Fruit fly (Drosophila melanogaster) whole organism, prepupa: Measurements from ENCODE around the gene Acp32CD.

Experiments
- CG10631 ChIP-seq: fragments of 200-800 bp; sonication (Bioruptor generic); optimal IDR thresholded peaks from 2 replicates; lab custom pipeline; 2016; ENCODE audit warnings: missing biosample characterization, missing genetic modification characterization
- CG10669 ChIP-seq: fragments of 200-800 bp; sonication (Bioruptor generic); optimal IDR thresholded peaks from 3 replicates; lab custom pipeline; 2018; ENCODE audit warnings: missing biosample characterization, mild to moderate bottlenecking, missing genetic modification characterization, moderate library complexity
- CG15336 ChIP-seq: fragments of 200-800 bp; sonication (Bioruptor generic); IDR thresholded peaks from 2 replicates; pipeline ENCODE4 v1.3.6; 2022; ENCODE audit warnings: missing biosample characterization, missing genetic modification characterization
- CG3032 ChIP-seq: fragments of 200-800 bp; optimal IDR thresholded peaks from 2 replicates; lab custom pipeline; 2019; ENCODE audit warnings: missing biosample characterization, mild to moderate bottlenecking, missing genetic modification characterization, moderate library complexity
- CG31627 ChIP-seq: fragments of 200-800 bp; sonication (Bioruptor generic); optimal IDR thresholded peaks from 3 replicates; lab custom pipeline; 2016; ENCODE audit warnings: missing biosample characterization, missing genetic modification characterization
- CG32006 ChIP-seq: fragments of 200-800 bp; sonication (Bioruptor generic); optimal IDR thresholded peaks from 3 replicates; lab custom pipeline; 2017; ENCODE audit warnings: missing biosample characterization, mild to moderate bottlenecking, missing genetic modification characterization
- CG34406 ChIP-seq: fragments of 200-800 bp; sonication (Bioruptor generic); optimal IDR thresholded peaks from 3 replicates; lab custom pipeline; 2016; ENCODE audit warnings: missing biosample characterization, missing genetic modification characterization
- CG6163 ChIP-seq: fragments of 200-800 bp; sonication (Bioruptor generic); IDR thresholded peaks from 3 replicates; pipeline ENCODE4 v1.3.6; 2022; ENCODE audit warnings: missing biosample characterization, missing genetic modification characterization
- CG6792 ChIP-seq: fragments of 200-800 bp; sonication (Bioruptor generic); optimal IDR thresholded peaks from 3 replicates; lab custom pipeline; 2016; ENCODE audit warnings: missing biosample characterization, missing genetic modification characterization
- CG8119 ChIP-seq: fragments of 200-800 bp; sonication (Bioruptor generic); IDR thresholded peaks from 3 replicates; pipeline ENCODE4 v1.3.6; 2022; ENCODE audit warnings: missing biosample characterization, missing genetic modification characterization
- CG8319 ChIP-seq: fragments of 200-800 bp; sonication (Bioruptor generic); optimal IDR thresholded peaks from 3 replicates; lab custom pipeline; 2016; ENCODE audit warnings: missing biosample characterization, missing genetic modification characterization
- Eip75B ChIP-seq: fragments of 200-800 bp; sonication (Bioruptor generic); optimal IDR thresholded peaks from 3 replicates; lab custom pipeline; 2016; ENCODE audit warnings: missing biosample characterization, missing genetic modification characterization
- Eip78C ChIP-seq: fragments of 200-800 bp; sonication (Bioruptor generic); peaks from one replicate; lab custom pipeline; 2016; ENCODE audit warnings: missing biosample characterization, missing genetic modification characterization
- Eip93F ChIP-seq: fragments of 200-800 bp; sonication (Bioruptor generic); optimal IDR thresholded peaks from 2 replicates; lab custom pipeline; 2016; ENCODE audit warnings: missing biosample characterization, mild to moderate bottlenecking, missing genetic modification characterization
- Ets21C ChIP-seq: fragments of 200-800 bp; sonication (Bioruptor generic); optimal IDR thresholded peaks from 3 replicates; lab custom pipeline; 2016; ENCODE audit warnings: missing biosample characterization, missing genetic modification characterization
- Hr39 ChIP-seq: fragments of 200-800 bp; sonication (Bioruptor generic); optimal IDR thresholded peaks from 2 replicates; lab custom pipeline; 2016; ENCODE audit warnings: missing biosample characterization, missing genetic modification characterization
- Hr4 ChIP-seq: fragments of 200-800 bp; sonication (Bioruptor generic); optimal IDR thresholded peaks from 3 replicates; lab custom pipeline; 2016; ENCODE audit warnings: missing biosample characterization, missing genetic modification characterization
- Sox14 ChIP-seq: fragments of 200-800 bp; sonication (Bioruptor generic); optimal IDR thresholded peaks from 3 replicates; lab custom pipeline; 2016; ENCODE audit warnings: missing biosample characterization, missing genetic modification characterization
- Sox15 ChIP-seq: fragments of 200-800 bp; sonication (Bioruptor generic); optimal IDR thresholded peaks from 3 replicates; lab custom pipeline; 2016; ENCODE audit warnings: missing biosample characterization, missing genetic modification characterization
- cyc ChIP-seq: fragments of 200-800 bp; sonication (Bioruptor generic); optimal IDR thresholded peaks from 3 replicates; lab custom pipeline; 2016; ENCODE audit warnings: missing biosample characterization, missing genetic modification characterization
- dsx ChIP-seq: fragments of 200-800 bp; optimal IDR thresholded peaks from 3 replicates; lab custom pipeline; 2019; ENCODE audit warnings: missing biosample characterization, mild to moderate bottlenecking, missing genetic modification characterization, moderate library complexity; ENCODE audit not compliant: poor library complexity, severe bottlenecking
- esn ChIP-seq: fragments of 200-800 bp; sonication (Bioruptor generic); optimal IDR thresholded peaks from 2 replicates; lab custom pipeline; 2016; ENCODE audit warnings: missing biosample characterization, mild to moderate bottlenecking, missing genetic modification characterization, moderate library complexity
- fd59A ChIP-seq: fragments of 200-800 bp; sonication (Bioruptor generic); optimal IDR thresholded peaks from 2 replicates; lab custom pipeline; 2017; ENCODE audit warnings: missing biosample characterization, mild to moderate bottlenecking, missing genetic modification characterization, missing genetic modification reagents
- fkh ChIP-seq: fragments of 200-800 bp; sonication (Bioruptor generic); optimal IDR thresholded peaks from 3 replicates; lab custom pipeline; 2017; ENCODE audit warnings: missing biosample characterization, mild to moderate bottlenecking, missing genetic modification characterization, moderate library complexity
- lz ChIP-seq: fragments of 200-800 bp; sonication (Bioruptor generic); optimal IDR thresholded peaks from 3 replicates; lab custom pipeline; 2016; ENCODE audit warnings: missing biosample characterization, missing genetic modification characterization
- net ChIP-seq: fragments of 200-800 bp; sonication (Bioruptor generic); optimal IDR thresholded peaks from 3 replicates; lab custom pipeline; 2016; ENCODE audit warnings: missing biosample characterization, missing genetic modification characterization
- spab ChIP-seq: fragments of 200-800 bp; sonication (Bioruptor generic); optimal IDR thresholded peaks from 2 replicates; lab custom pipeline; 2017; ENCODE audit warnings: missing biosample characterization, mild to moderate bottlenecking, missing genetic modification characterization, missing genetic modification reagents
- svp ChIP-seq: fragments of 200-800 bp; sonication (Bioruptor generic); peaks from one replicate; lab custom pipeline; 2016; ENCODE audit warnings: missing biosample characterization, missing genetic modification characterization
- topi ChIP-seq: fragments of 200-800 bp; sonication (Bioruptor generic); optimal IDR thresholded peaks from 3 replicates; lab custom pipeline; 2016; ENCODE audit warnings: missing biosample characterization, missing genetic modification characterization
- vri ChIP-seq: fragments of 200-800 bp; sonication (Bioruptor generic); optimal IDR thresholded peaks from 3 replicates; lab custom pipeline; 2016; ENCODE audit warnings: missing biosample characterization, mild to moderate bottlenecking, missing genetic modification characterization

Gene Acp32CD

dm6 chr2L:10970134-10970533, 45.3 kb upstream of the Acp32CD start, which contains the start of the genes Tmem214 and YL-1 (continued):
- TF ChIP-seq CG34406 (GFP tag; lab: Kevin White, UChicago), result no peak
- peak; percentile 95 for TF ChIP-seq fkh (GFP tag; lab: Kevin White, UChicago)
- TF ChIP-seq vri (GFP tag; lab: Kevin White, UChicago), result peak; percentile 62
- TF ChIP-seq CG10669, result no peak
- no peak for TF ChIP-seq Eip75B (GFP tag; lab: Kevin White, UChicago)
- TF ChIP-seq esn, result peak; percentile 3
- TF ChIP-seq Eip93F (GFP tag; lab: Kevin White, UChicago), result no peak
- no peak for TF ChIP-seq spab
- no peak for TF ChIP-seq net
- TF ChIP-seq dsx (GFP tag; lab: Kevin White, UChicago), result no peak

dm6 chr2L:10972224-10972623, 43.2 kb upstream of the Acp32CD start, which contains the start of gene CG16743:
CG16743 (plus strand) TSS chr2L:10972280.
- TF ChIP-seq CG8319 (GFP tag; lab: Kevin White, UChicago), result no peak
- TF ChIP-seq topi (GFP tag; lab: Kevin White, UChicago), result peak; percentile 17
- TF ChIP-seq cyc (GFP tag; lab: Kevin White, UChicago), result peak; percentile 16
- TF ChIP-seq svp, result peak; percentile 85
- TF ChIP-seq esn, result peak; percentile 35
- TF ChIP-seq CG15336 (GFP tag; lab: Robert Waterston, UW), result no peak
- TF ChIP-seq Eip78C, result peak; percentile 67
- peak; percentile 29 for TF ChIP-seq lz (GFP tag; lab: Kevin White, UChicago)
- TF ChIP-seq Ets21C, result no peak
- TF ChIP-seq CG6163 (GFP tag; lab: Robert Waterston, UW), result no peak
- peak; percentile 25 for TF ChIP-seq CG31627 (GFP tag; lab: Kevin White, UChicago)
- TF ChIP-seq vri (GFP tag; lab: Kevin White, UChicago), result peak; percentile 30

- no peak for TF ChIP-seq fd59A
- TF ChIP-seq CG8119 (GFP tag; lab: Robert Waterston, UW), result no peak
- no peak for TF ChIP-seq CG8319 (GFP tag; lab: Kevin White, UChicago)
- TF ChIP-seq Hr4 (GFP tag; lab: Kevin White, UChicago), result no peak
- no peak for TF ChIP-seq svp
- TF ChIP-seq CG15336 (GFP tag; lab: Robert Waterston, UW), result no peak
Measured at dm6 chr2L:10974638-10975037, 40.8 kb upstream of the Acp32CD start.

dm6 chr2L:10975193-10975592, 40.2 kb upstream of the Acp32CD start, which contains the start of gene abo:
abo (minus strand) TSS chr2L:10975293.
- TF ChIP-seq Eip78C (no peak), CG10631 (GFP tag; lab: Kevin White, UChicago) (no peak), Sox14 (no peak), lz (GFP tag; lab: Kevin White, UChicago) (no peak), fd59A (no peak)

- TF ChIP-seq Eip78C (peak; percentile 34), cyc (GFP tag; lab: Kevin White, UChicago) (no peak), lz (GFP tag; lab: Kevin White, UChicago) (no peak), fd59A (no peak), vri (GFP tag; lab: Kevin White, UChicago) (peak; percentile 78), CG8119 (GFP tag; lab: Robert Waterston, UW) (no peak), CG3032 (tag; lab: Kevin White, UChicago) (no peak), CG32006 (no peak), Hr39 (GFP tag; lab: Kevin White, UChicago) (no peak), CG34406 (GFP tag; lab: Kevin White, UChicago) (no peak), CG6792 (no peak), fkh (GFP tag; lab: Kevin White, UChicago) (no peak), Sox15 (GFP tag; lab: Kevin White, UChicago) (no peak)
Measured at dm6 chr2L:10976046-10976863, 39.2 kb upstream of the Acp32CD start, which contains the start of the genes ATPsynG and SCAR. ATPsynG (minus strand) TSS chr2L:10976399. SCAR (plus strand) TSS chr2L:10976772.
